Fruit fly (Drosophila melanogaster) whole organism, embryonic: ENCODE data around the gene CG7352.

Experiments
- Atf-2 ChIP-seq: fragments of 200-800 bp; sonication (Bioruptor generic); optimal IDR thresholded peaks from 2 replicates; lab custom pipeline; 2016; ENCODE audit warnings: missing biosample characterization, missing genetic modification characterization
- Atf6 ChIP-seq: fragments of 200-800 bp; sonication (Bioruptor generic); IDR thresholded peaks from 2 replicates; pipeline ENCODE4 v1.3.6; 2022; ENCODE audit warnings: missing biosample characterization, missing genetic modification characterization
- CG10267 ChIP-seq: fragments of 200-800 bp; sonication (Bioruptor generic); optimal IDR thresholded peaks from 2 replicates; lab custom pipeline; 2018; ENCODE audit warnings: missing biosample characterization, mild to moderate bottlenecking, missing genetic modification characterization, moderate library complexity
- CG11723 ChIP-seq: fragments of 200-800 bp; sonication (Bioruptor generic); optimal IDR thresholded peaks from 2 replicates; lab custom pipeline; 2017; ENCODE audit warnings: missing biosample characterization, mild to moderate bottlenecking, missing genetic modification characterization
- CG12299 ChIP-seq: fragments of 200-800 bp; sonication (Bioruptor generic); optimal IDR thresholded peaks from 2 replicates; lab custom pipeline; 2018; ENCODE audit warnings: missing biosample characterization, mild to moderate bottlenecking, missing genetic modification characterization
- CG13296 ChIP-seq: fragments of 200-800 bp; sonication (Bioruptor generic); optimal IDR thresholded peaks from 3 replicates; lab custom pipeline; 2018; ENCODE audit warnings: missing biosample characterization, mild to moderate bottlenecking, missing genetic modification characterization
- CG13624 ChIP-seq: fragments of 200-800 bp; sonication (Bioruptor generic); optimal IDR thresholded peaks from 2 replicates; lab custom pipeline; 2016; ENCODE audit warnings: missing biosample characterization, missing genetic modification characterization
- CG14441 ChIP-seq: fragments of 200-800 bp; sonication (Bioruptor generic); IDR thresholded peaks from 2 replicates; pipeline ENCODE4 v1.3.6; 2022; ENCODE audit warnings: missing biosample characterization, missing genetic modification characterization
- CG15011 ChIP-seq: fragments of 200-800 bp; sonication (Bioruptor generic); optimal IDR thresholded peaks from 3 replicates; lab custom pipeline; 2018; ENCODE audit warnings: missing biosample characterization, mild to moderate bottlenecking, missing genetic modification characterization
- CG15601 ChIP-seq: fragments of 200-800 bp; sonication (Bioruptor generic); optimal IDR thresholded peaks from 3 replicates; lab custom pipeline; 2019; ENCODE audit warnings: missing biosample characterization, mild to moderate bottlenecking, missing genetic modification characterization, moderate library complexity
- CG17802 ChIP-seq: fragments of 200-800 bp; sonication (Bioruptor generic); optimal IDR thresholded peaks from 2 replicates; lab custom pipeline; 2018; ENCODE audit warnings: missing biosample characterization, mild to moderate bottlenecking, missing genetic modification characterization, moderate library complexity
- CG17912 ChIP-seq: fragments of 200-800 bp; sonication (Bioruptor generic); optimal IDR thresholded peaks from 2 replicates; lab custom pipeline; 2018; ENCODE audit warnings: missing biosample characterization, mild to moderate bottlenecking, missing genetic modification characterization
- CG2712 ChIP-seq: fragments of 200-800 bp; optimal IDR thresholded peaks from 3 replicates; lab custom pipeline; 2019; ENCODE audit warnings: missing biosample characterization, mild to moderate bottlenecking, missing genetic modification characterization, moderate library complexity
- CG34376 ChIP-seq: fragments of 200-800 bp; sonication (Bioruptor generic); optimal IDR thresholded peaks from 2 replicates; lab custom pipeline; 2018; ENCODE audit warnings: missing biosample characterization, mild to moderate bottlenecking, missing genetic modification characterization
- CG7357 ChIP-seq: fragments of 200-800 bp; sonication (Bioruptor generic); IDR thresholded peaks from 3 replicates; pipeline ENCODE4 v1.3.6; 2022; ENCODE audit warnings: missing biosample characterization, missing genetic modification characterization
- CG7839 ChIP-seq: fragments of 200-800 bp; sonication (Bioruptor generic); optimal IDR thresholded peaks from 3 replicates; lab custom pipeline; 2018; ENCODE audit warnings: missing biosample characterization, mild to moderate bottlenecking, missing genetic modification characterization, moderate library complexity
- CG8359 ChIP-seq: fragments of 200-800 bp; sonication (Bioruptor generic); optimal IDR thresholded peaks from 2 replicates; lab custom pipeline; 2017; ENCODE audit warnings: missing biosample characterization, mild to moderate bottlenecking, missing genetic modification characterization, borderline replicate concordance
- CG8924 ChIP-seq: fragments of 200-800 bp; optimal IDR thresholded peaks from 3 replicates; lab custom pipeline; 2019; ENCODE audit warnings: missing biosample characterization, mild to moderate bottlenecking, missing genetic modification characterization, moderate library complexity
- CG9609 ChIP-seq: fragments of 200-800 bp; sonication (Bioruptor generic); optimal IDR thresholded peaks from 3 replicates; lab custom pipeline; 2016; ENCODE audit warnings: missing biosample characterization, missing genetic modification characterization
- CoRest ChIP-seq: fragments of 200-800 bp; sonication (Bioruptor generic); optimal IDR thresholded peaks from 3 replicates; lab custom pipeline; 2018; ENCODE audit warnings: missing biosample characterization, mild to moderate bottlenecking, missing genetic modification characterization, moderate library complexity
- D19A ChIP-seq: fragments of 200-800 bp; optimal IDR thresholded peaks from 3 replicates; lab custom pipeline; 2019; ENCODE audit warnings: missing biosample characterization, mild to moderate bottlenecking, missing genetic modification characterization, moderate library complexity
- Dad ChIP-seq: fragments of 200-800 bp; sonication (Bioruptor generic); optimal IDR thresholded peaks from 3 replicates; lab custom pipeline; 2016; ENCODE audit warnings: missing biosample characterization, missing genetic modification characterization
- Doc2 ChIP-seq: fragments of 200-800 bp; sonication (Bioruptor generic); IDR thresholded peaks from 2 replicates; pipeline ENCODE4 v1.3.6; 2022; ENCODE audit warnings: missing biosample characterization, missing genetic modification characterization
- Dref ChIP-seq: fragments of 200-800 bp; sonication (Bioruptor generic); IDR thresholded peaks from 2 replicates; pipeline ENCODE4 v1.3.6; 2022; ENCODE audit warnings: missing biosample characterization, missing genetic modification characterization
- Fer3 ChIP-seq: fragments of 200-800 bp; sonication (Bioruptor generic); optimal IDR thresholded peaks from 2 replicates; lab custom pipeline; 2018; ENCODE audit warnings: missing biosample characterization, mild to moderate bottlenecking, missing genetic modification characterization, moderate library complexity
- Hr3 ChIP-seq: fragments of 200-800 bp; sonication (Bioruptor generic); optimal IDR thresholded peaks from 3 replicates; lab custom pipeline; 2016; ENCODE audit warnings: missing biosample characterization, missing genetic modification characterization
- Hr39 ChIP-seq: fragments of >200 bp; optimal IDR thresholded peaks from 2 replicates; lab custom pipeline; 2017
- MESR4 ChIP-seq: fragments of 200-800 bp; sonication (Bioruptor generic); optimal IDR thresholded peaks from 2 replicates; lab custom pipeline; 2018; ENCODE audit warnings: missing biosample characterization, mild to moderate bottlenecking, missing genetic modification characterization, moderate library complexity
- MTF-1 ChIP-seq: fragments of 200-800 bp; sonication (Bioruptor generic); optimal IDR thresholded peaks from 2 replicates; lab custom pipeline; 2018; ENCODE audit warnings: missing biosample characterization, mild to moderate bottlenecking, missing genetic modification characterization, borderline replicate concordance
- Max ChIP-seq: fragments of 200-800 bp; sonication (Bioruptor generic); optimal IDR thresholded peaks from 2 replicates; lab custom pipeline; 2016; ENCODE audit warnings: missing biosample characterization, mild to moderate bottlenecking, missing genetic modification characterization
- Nf-YA ChIP-seq: fragments of 200-800 bp; sonication (Bioruptor generic); IDR thresholded peaks from 2 replicates; pipeline ENCODE4 v1.3.6; 2022; ENCODE audit warnings: missing biosample characterization, missing genetic modification characterization
- Oaz ChIP-seq: fragments of 200-800 bp; sonication (Bioruptor generic); IDR thresholded peaks from 2 replicates; pipeline ENCODE4 v1.3.6; 2022; ENCODE audit warnings: missing biosample characterization, missing genetic modification characterization
- ab ChIP-seq: fragments of 200-800 bp; sonication (Bioruptor generic); optimal IDR thresholded peaks from 2 replicates; lab custom pipeline; 2016; ENCODE audit warnings: missing biosample characterization, missing genetic modification characterization
- danr ChIP-seq: fragments of 200-800 bp; sonication (Bioruptor generic); IDR thresholded peaks from 2 replicates; pipeline ENCODE4 v1.3.6; 2022; ENCODE audit warnings: missing biosample characterization, missing genetic modification characterization
- dpn ChIP-seq, 2 experiments: fragments of 200-800 bp; sonication (Bioruptor generic); optimal IDR thresholded peaks; 3 replicates each; lab custom pipeline; 2016; ENCODE audit warnings: missing biosample characterization in 2 of 2, missing genetic modification characterization in 2 of 2
- hkb ChIP-seq, 2 experiments: fragments of 200-800 bp in 1 of 2; fragments of >200 bp in 1 of 2; sonication (Bioruptor generic) in 1 of 2; IDR thresholded peaks in 1 of 2; optimal IDR thresholded peaks in 1 of 2; 2 replicates each; pipeline versions ENCODE4 v1.3.6 to Lab custom; 2017 to 2022; ENCODE audit warnings: missing biosample characterization in 1 of 2, missing genetic modification characterization in 1 of 2
- lab ChIP-seq: fragments of 200-800 bp; sonication (Bioruptor generic); optimal IDR thresholded peaks from 3 replicates; lab custom pipeline; 2017; ENCODE audit warnings: missing biosample characterization, missing genetic modification characterization, mild to moderate bottlenecking, moderate library complexity, missing genetic modification reagents
- lola ChIP-seq, 3 experiments: fragments of >200 bp in 2 of 3; fragments of 200-800 bp in 1 of 3; sonication (Bioruptor generic) in 1 of 3; optimal IDR thresholded peaks; 2 replicates each; lab custom pipeline; 2017 to 2019; ENCODE audit warnings: missing biosample characterization in 3 of 3, missing genetic modification characterization in 3 of 3, mild to moderate bottlenecking in 1 of 3, moderate library complexity in 1 of 3
- maf-S ChIP-seq: fragments of 200-800 bp; sonication (Bioruptor generic); optimal IDR thresholded peaks from 2 replicates; lab custom pipeline; 2016; ENCODE audit warnings: missing biosample characterization, missing genetic modification characterization
- nerfin-1 ChIP-seq: fragments of 200-800 bp; sonication (Bioruptor generic); optimal IDR thresholded peaks from 3 replicates; lab custom pipeline; 2019; ENCODE audit warnings: missing biosample characterization, mild to moderate bottlenecking, missing genetic modification characterization, moderate library complexity
- pho ChIP-seq: fragments of 200-800 bp; sonication (Bioruptor generic); optimal IDR thresholded peaks from 2 replicates; lab custom pipeline; 2016; ENCODE audit warnings: missing biosample characterization, missing genetic modification characterization
- psq ChIP-seq: fragments of 200-800 bp; sonication (Bioruptor generic); optimal IDR thresholded peaks from 2 replicates; lab custom pipeline; 2017; ENCODE audit warnings: missing biosample characterization, missing genetic modification characterization
- row ChIP-seq: fragments of 200-800 bp; sonication (Bioruptor generic); IDR thresholded peaks from 3 replicates; pipeline ENCODE4 v1.3.6; 2022; ENCODE audit warnings: missing biosample characterization, missing genetic modification characterization
- sens ChIP-seq: fragments of 200-800 bp; sonication (Bioruptor generic); peaks from one replicate; lab custom pipeline; 2016; ENCODE audit warnings: missing biosample characterization, missing genetic modification characterization
- seq ChIP-seq: fragments of 200-800 bp; sonication (Bioruptor generic); IDR thresholded peaks from 2 replicates; pipeline ENCODE4 v1.3.6; 2022; ENCODE audit warnings: missing biosample characterization, missing genetic modification characterization
- so ChIP-seq: fragments of 200-800 bp; sonication (Bioruptor generic); IDR thresholded peaks from 3 replicates; pipeline ENCODE4 v1.3.6; 2022; ENCODE audit warnings: missing biosample characterization, missing genetic modification characterization
- stc ChIP-seq: fragments of 200-800 bp; sonication (Bioruptor generic); IDR thresholded peaks from 2 replicates; pipeline ENCODE4 v1.3.6; 2022; ENCODE audit warnings: missing biosample characterization, missing genetic modification characterization
- unc-4 ChIP-seq: fragments of 200-800 bp; sonication (Bioruptor generic); IDR thresholded peaks from 2 replicates; pipeline ENCODE4 v1.3.6; 2022; ENCODE audit warnings: missing biosample characterization, missing genetic modification characterization; ENCODE audit not compliant: partially characterized antibody
- vvl ChIP-seq: fragments of 200-800 bp; sonication (Bioruptor generic); IDR thresholded peaks from 2 replicates; pipeline ENCODE4 v1.3.6; 2022; ENCODE audit warnings: missing biosample characterization, missing genetic modification characterization
- zfh2 ChIP-seq: fragments of 200-800 bp; sonication (Bioruptor generic); optimal IDR thresholded peaks from 2 replicates; lab custom pipeline; 2016; ENCODE audit warnings: missing biosample characterization, missing genetic modification characterization

The CG7352 gene

DNA sequence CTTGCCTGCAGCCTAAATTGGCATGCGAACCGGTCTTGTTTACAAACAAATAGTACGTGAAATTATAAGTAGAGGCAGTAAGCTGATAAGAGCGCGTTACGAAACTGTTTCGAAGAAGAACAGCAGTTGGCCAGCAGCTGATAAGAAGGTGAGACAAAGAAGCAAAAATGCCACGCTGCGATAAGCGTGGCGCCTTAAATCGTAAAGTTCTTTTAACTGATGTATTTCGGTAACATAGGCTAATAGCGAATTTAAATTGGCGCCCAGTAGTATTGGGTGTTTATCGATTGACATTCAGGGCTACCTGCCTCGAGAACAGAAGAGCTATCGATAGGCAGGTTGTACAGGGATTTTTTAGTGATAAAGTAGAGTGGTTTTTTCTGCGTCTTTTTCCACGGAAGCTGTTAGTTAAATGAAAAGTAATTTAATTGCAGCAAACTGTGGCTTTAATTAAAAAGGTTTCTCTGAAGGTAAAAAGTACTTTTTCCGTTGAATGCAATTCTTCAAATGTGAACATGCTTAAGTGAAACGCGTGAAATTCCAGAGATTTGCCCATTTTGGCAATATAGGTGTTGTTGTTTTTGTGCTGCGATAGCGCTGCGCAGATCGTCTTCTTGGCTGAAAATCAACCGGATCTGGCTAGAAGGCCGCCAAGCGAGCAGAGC is 9.4 kb downstream of the CG7352 start, which contains the start of gene stck (continued):
- TF ChIP-seq CG14441 (GFP tag; lab: Robert Waterston, UW) (no peak), so (GFP tag; lab: Robert Waterston, UW) (no peak), sens (peak; percentile 58), Hr3 (no peak), CG11723 (GFP tag; lab: Kevin White, UChicago) (no peak), ab (no peak), Max (no peak), CG2712 (peak; percentile 7), Oaz (GFP tag; lab: Robert Waterston, UW) (no peak), Atf6 (no peak), CG15601 (tag; lab: Kevin White, UChicago) (peak; percentile 30), lola (GFP tag; optimal IDR thresholded peaks at IDR 0.05; lab: Kevin White, UChicago) (no peak), Doc2 (no peak), Fer3 (tag; lab: Kevin White, UChicago) (no peak), psq (no peak), Dad (no peak), vvl (GFP tag; lab: Robert Waterston, UW) (no peak), hkb (optimal IDR thresholded peaks at IDR 0.05; lab: Kevin White, UChicago) (peak; percentile 63), hkb (GFP tag; IDR thresholded peaks at IDR 0.05; lab: Robert Waterston, UW) (no peak), lab (GFP tag; lab: Kevin White, UChicago) (peak; percentile 62), nerfin-1 (tag; lab: Kevin White, UChicago) (no peak), CG12299 (tag; lab: Kevin White, UChicago) (no peak), CG17912 (peak; percentile 18), CG9609 (no peak), CoRest (tag; lab: Kevin White, UChicago) (peak; percentile 44), CG17802 (tag; lab: Kevin White, UChicago) (no peak), D19A (tag; lab: Kevin White, UChicago) (no peak), MTF-1 (GFP tag; lab: Kevin White, UChicago) (no peak), CG8359 (GFP tag; lab: Kevin White, UChicago) (no peak), CG7839 (tag; lab: Kevin White, UChicago) (no peak), CG15011 (GFP tag; lab: Kevin White, UChicago) (no peak), row (GFP tag; lab: Robert Waterston, UW) (peak; percentile 54; the same call in 2 of the 3 replicates), dpn (GFP tag; optimal IDR thresholded peaks at IDR 0.05; lab: Kevin White, UChicago) (peak in 1 of 2 experiments; percentile 13), Nf-YA (GFP tag; lab: Robert Waterston, UW) (no peak), zfh2 (GFP tag; lab: Kevin White, UChicago) (no peak), CG13624 (GFP tag; lab: Kevin White, UChicago) (peak; percentile 36), pho (GFP tag; lab: Kevin White, UChicago) (peak; percentile 7), Hr39 (lab: Kevin White, UChicago) (no peak), seq (GFP tag; lab: Robert Waterston, UW) (no peak), CG34376 (GFP tag; lab: Kevin White, UChicago) (peak; percentile 81), MESR4 (GFP tag; lab: Kevin White, UChicago) (peak; percentile 53), Dref (GFP tag; lab: Robert Waterston, UW) (peak; percentile 98), Atf-2 (no peak), CG13296 (no peak), CG10267 (tag; lab: Kevin White, UChicago) (peak; percentile 14), danr (GFP tag; lab: Robert Waterston, UW) (no peak), maf-S (GFP tag; lab: Kevin White, UChicago) (no peak), CG7357 (GFP tag; lab: Robert Waterston, UW) (no peak), stc (no peak), CG8924 (tag; lab: Kevin White, UChicago) (no peak), unc-4 (peak; percentile 63; the same call in 1 of the 2 replicates)
